Worm (Caenorhabditis elegans): ENCODE results near the gene E02A10.4.
A peak's percentile ranks its signal among the peaks of the same experiment; 100 is the strongest.

E02A10.4 gene

ce11 chrV:12592379-12592778 lies 24.6 kb upstream of the E02A10.4 start, which contains the start of gene C14C10.2:
Gene C14C10.2 (minus strand): TSS chrV:12592479.
- TF ChIP-seq ceh-2 (tag; optimal IDR thresholded peaks at IDR 0.05) (no peak), unc-3 (GFP tag; conservative IDR thresholded peaks at IDR 0.05) (no peak), unc-3 (tag; optimal IDR thresholded peaks at IDR 0.05) (no peak), ceh-31 (tag; optimal IDR thresholded peaks at IDR 0.05) (no peak), pqm-1 (tag; optimal IDR thresholded peaks at IDR 0.05) (no peak), pros-1 (tag; optimal IDR thresholded peaks at IDR 0.05) (no peak), hlh-8 (tag; optimal IDR thresholded peaks at IDR 0.05) (no peak), unc-86 (tag; optimal IDR thresholded peaks at IDR 0.05) (no peak), sox-4 (tag; optimal IDR thresholded peaks at IDR 0.05) (no peak), C38D4.7 (GFP tag; optimal IDR thresholded peaks at IDR 0.05) (no peak), C08G9.2 (tag; optimal IDR thresholded peaks at IDR 0.05) (no peak), nhr-11 (tag; optimal IDR thresholded peaks at IDR 0.05) (no peak), nfya-1 (tag; optimal IDR thresholded peaks at IDR 0.05) (no peak), lim-6 (tag; optimal IDR thresholded peaks at IDR 0.05) (no peak), hlh-6 (tag; optimal IDR thresholded peaks at IDR 0.05) (no peak), F13H6.1 (tag; optimal IDR thresholded peaks at IDR 0.05) (no peak), ceh-30 (tag; optimal IDR thresholded peaks at IDR 0.05) (no peak)

- no peak for TF ChIP-seq gmeb-2 (tag; optimal IDR thresholded peaks at IDR 0.05)
Measured at ce11 chrV:12590601-12591000, 22.9 kb upstream of the E02A10.4 start, which contains the start of gene ttr-43. Gene ttr-43 (minus strand): TSS chrV:12590701.

ce11 chrV:12588030-12588429 lies 20.3 kb upstream of the E02A10.4 start, which contains the start of gene C14C10.1:
Gene C14C10.1 (plus strand): TSS chrV:12588330.
- no peak for TF ChIP-seq ceh-19 (GFP tag; optimal IDR thresholded peaks at IDR 0.05)
- no peak for TF ChIP-seq pat-9 (tag; optimal IDR thresholded peaks at IDR 0.05)
- TF ChIP-seq zip-5 (tag; optimal IDR thresholded peaks at IDR 0.05), result no peak
- TF ChIP-seq C38D4.7 (GFP tag; optimal IDR thresholded peaks at IDR 0.05), result no peak
- no peak for TF ChIP-seq sox-2 (GFP tag; IDR thresholded peaks at IDR 0.05)
- no peak for TF ChIP-seq eyg-1 (tag; optimal IDR thresholded peaks at IDR 0.05)
- no peak for TF ChIP-seq fkh-10 (GFP tag; optimal IDR thresholded peaks at IDR 0.05)
- TF ChIP-seq ceh-48 (tag; optimal IDR thresholded peaks at IDR 0.05), result no peak
- no peak for TF ChIP-seq rnt-1 (tag; optimal IDR thresholded peaks at IDR 0.05)
- TF ChIP-seq gmeb-2 (tag; optimal IDR thresholded peaks at IDR 0.05), result no peak

- TF ChIP-seq nhr-11 (tag; optimal IDR thresholded peaks at IDR 0.05) (no peak), che-1 (tag; optimal IDR thresholded peaks at IDR 0.05) (no peak), ceh-45 (GFP tag; IDR thresholded peaks at IDR 0.05) (no peak), pag-3 (tag; optimal IDR thresholded peaks at IDR 0.05; ENCODE audit: borderline replicate concordance) (no peak), unc-86 (tag; optimal IDR thresholded peaks at IDR 0.05) (no peak), unc-3 (GFP tag; conservative IDR thresholded peaks at IDR 0.05) (no peak), unc-3 (tag; optimal IDR thresholded peaks at IDR 0.05) (no peak), madf-2 (tag; optimal IDR thresholded peaks at IDR 0.05) (no peak), pha-4 (tag; optimal IDR thresholded peaks at IDR 0.05) (no peak)
Measured at ce11 chrV:12586793-12587192, 19.0 kb upstream of the E02A10.4 start.

- TF ChIP-seq elt-4 (tag; optimal IDR thresholded peaks at IDR 0.05) (no peak), sdc-2 (tag; optimal IDR thresholded peaks at IDR 0.05) (no peak), ceh-48 (tag; optimal IDR thresholded peaks at IDR 0.05) (no peak), pat-9 (tag; optimal IDR thresholded peaks at IDR 0.05) (no peak)
Measured at ce11 chrV:12584771-12585170, 17.0 kb upstream of the E02A10.4 start.

- TF ChIP-seq unc-42 (tag; optimal IDR thresholded peaks at IDR 0.05) (peak; percentile 89), lim-6 (tag; optimal IDR thresholded peaks at IDR 0.05) (no peak)
Measured at ce11 chrV:12583421-12583820, 15.7 kb upstream of the E02A10.4 start.
